Fruit fly (Drosophila melanogaster) whole organism, embryonic: Measurements from ENCODE around the gene Nmdar1.
A peak's percentile ranks its signal among the peaks of the same experiment; 100 is the strongest.

Source experiments
- CG10321 ChIP-seq: fragments of 200-800 bp; sonication (Bioruptor generic); IDR thresholded peaks from 2 replicates; pipeline ENCODE4 v1.3.6; 2022; ENCODE audit warnings: missing biosample characterization, missing genetic modification characterization
- CG11696 ChIP-seq: fragments of 200-800 bp; sonication (Bioruptor generic); IDR thresholded peaks from 2 replicates; pipeline ENCODE4 v1.3.6; 2022; ENCODE audit warnings: missing biosample characterization, missing genetic modification characterization
- CG13424 ChIP-seq: fragments of 200-800 bp; sonication (Bioruptor generic); optimal IDR thresholded peaks from 2 replicates; lab custom pipeline; 2019; ENCODE audit warnings: missing biosample characterization, mild to moderate bottlenecking, missing genetic modification characterization, moderate library complexity
- CG31365 ChIP-seq: fragments of 200-800 bp; sonication (Bioruptor generic); optimal IDR thresholded peaks from 2 replicates; lab custom pipeline; 2018; ENCODE audit warnings: missing biosample characterization, mild to moderate bottlenecking, missing genetic modification characterization
- CG4328 ChIP-seq: fragments of 200-800 bp; sonication (Bioruptor generic); optimal IDR thresholded peaks from 3 replicates; lab custom pipeline; 2017; ENCODE audit warnings: missing biosample characterization, missing genetic modification reagents, missing genetic modification characterization
- CG5245 ChIP-seq: fragments of 200-800 bp; sonication (Bioruptor generic); optimal IDR thresholded peaks from 3 replicates; lab custom pipeline; 2016; ENCODE audit warnings: missing biosample characterization, missing genetic modification characterization
- Hsf ChIP-seq: fragments of 200-800 bp; sonication (Bioruptor generic); optimal IDR thresholded peaks from 3 replicates; lab custom pipeline; 2016; ENCODE audit warnings: missing biosample characterization, missing genetic modification characterization
- Sox102F ChIP-seq: fragments of 200-800 bp; sonication (Bioruptor generic); optimal IDR thresholded peaks from 2 replicates; lab custom pipeline; 2018; ENCODE audit warnings: missing biosample characterization, mild to moderate bottlenecking, missing genetic modification characterization, moderate library complexity
- sc ChIP-seq, 3 experiments: fragments of >200 bp in 2 of 3; fragments of 200-800 bp in 1 of 3; sonication (Bioruptor generic) in 1 of 3; optimal IDR thresholded peaks; 2 replicates in 2 of 3; 3 replicates in 1 of 3; lab custom pipeline; 2017; ENCODE audit warnings: mild to moderate bottlenecking in 1 of 3, missing biosample characterization in 1 of 3, missing genetic modification characterization in 1 of 3, missing genetic modification reagents in 1 of 3
- sna ChIP-seq: fragments of 200-800 bp; sonication (Bioruptor generic); IDR thresholded peaks from 2 replicates; pipeline ENCODE4 v1.3.6; 2022; ENCODE audit warnings: missing biosample characterization, missing genetic modification characterization; ENCODE audit not compliant: partially characterized antibody
- usp ChIP-seq: fragments of >200 bp; optimal IDR thresholded peaks from 2 replicates; lab custom pipeline; 2017; ENCODE audit warnings: missing biosample characterization, missing genetic modification characterization

DNA sequence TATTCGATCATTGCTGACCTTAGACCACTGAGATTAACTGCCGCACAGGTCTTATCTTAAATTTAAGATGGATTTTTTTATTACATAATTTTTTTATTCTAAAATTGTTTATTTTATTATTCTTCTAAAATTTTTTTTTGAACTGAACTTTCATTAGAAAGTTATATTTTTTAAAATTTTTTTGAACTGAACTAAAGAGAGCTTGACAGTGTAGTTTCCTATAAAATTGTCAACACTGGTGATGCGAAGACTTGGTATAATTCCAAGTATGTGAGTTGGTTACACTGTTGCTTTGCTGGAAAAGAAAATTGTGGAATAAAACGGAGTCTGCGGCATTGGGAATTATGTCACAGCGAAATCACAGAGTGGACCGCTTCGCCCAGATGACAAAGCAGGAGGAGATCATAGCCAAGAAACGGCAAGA, 37.8 kb downstream of the Nmdar1 start, which contains the start of gene CG31550:
- TF ChIP-seq CG5245 (GFP tag; lab: Kevin White, UChicago) (no peak), sna (no peak), CG13424 (tag; lab: Kevin White, UChicago) (peak; percentile 77), sc (optimal IDR thresholded peaks at IDR 0.05; lab: Kevin White, UChicago) (no peak), sc (GFP tag; optimal IDR thresholded peaks at IDR 0.05; lab: Kevin White, UChicago) (no peak), Hsf (GFP tag; lab: Kevin White, UChicago) (peak; percentile 51), Sox102F (peak; percentile 73), CG10321 (no peak), CG11696 (GFP tag; lab: Robert Waterston, UW) (no peak), usp (GFP tag; lab: Kevin White, UChicago) (no peak), CG31365 (tag; lab: Kevin White, UChicago) (no peak), CG4328 (GFP tag; lab: Kevin White, UChicago) (no peak)
